Fruit fly (Drosophila melanogaster): ENCODE measurements around the gene Pect.

The Pect gene

DNA sequence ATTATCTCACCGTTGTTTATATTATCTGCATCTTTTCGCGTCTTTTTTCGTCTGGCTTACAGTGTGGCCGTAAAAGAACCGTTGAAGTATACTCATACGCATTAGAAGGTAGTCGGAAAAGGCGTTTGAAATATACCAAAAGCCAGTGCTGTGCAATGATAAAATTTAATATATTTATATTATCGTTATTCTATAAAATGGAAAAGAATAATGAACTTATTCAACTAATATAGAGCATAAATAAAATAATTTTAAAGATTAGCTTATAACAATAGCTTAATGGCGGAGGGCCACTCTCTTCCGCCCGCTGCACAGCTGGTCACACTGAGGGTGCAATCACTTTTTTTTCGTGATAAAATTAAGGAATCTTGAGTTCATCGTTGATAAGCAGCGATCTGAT is 11.7 kb upstream of the Pect start, which contains the start of the genes CG16974 and Edem2 (continued):
- TF ChIP-seq Dek (tag; optimal IDR thresholded peaks at IDR 0.05) (peak; percentile 74), repo (GFP tag; optimal IDR thresholded peaks at IDR 0.05) (no peak), CG7786 (GFP tag; optimal IDR thresholded peaks at IDR 0.05) (no peak), CG15479 (GFP tag; optimal IDR thresholded peaks at IDR 0.05) (no peak), Eip74EF (GFP tag; optimal IDR thresholded peaks at IDR 0.05) (no peak), CG17328 (GFP tag; IDR thresholded peaks at IDR 0.05) (peak; percentile 70), Usf (GFP tag; optimal IDR thresholded peaks at IDR 0.05) (peak; percentile 3), CG13624 (GFP tag; optimal IDR thresholded peaks at IDR 0.05) (no peak), amos (GFP tag; IDR thresholded peaks at IDR 0.05; ENCODE audit: partially characterized antibody) (no peak), dysf (GFP tag; IDR thresholded peaks at IDR 0.05) (peak; percentile 66; the same call in 1 of the 3 replicates), Chrac-16 (GFP tag; optimal IDR thresholded peaks at IDR 0.05) (peak; percentile 82), Lpt (GFP tag; optimal IDR thresholded peaks at IDR 0.05) (no peak), CG6689 (GFP tag; IDR thresholded peaks at IDR 0.05) (peak; percentile 79), sd (tag; optimal IDR thresholded peaks at IDR 0.05) (no peak), pita (GFP tag; optimal IDR thresholded peaks at IDR 0.05) (no peak), CG6175 (GFP tag; IDR thresholded peaks at IDR 0.05) (0 out of 3 replicates have a peak, but pooled peaks have one; percentile 31), PHDP (tag; optimal IDR thresholded peaks at IDR 0.05) (no peak), MESR4 (GFP tag; optimal IDR thresholded peaks at IDR 0.05) (peak; percentile 71), HHEX (GFP tag; optimal IDR thresholded peaks at IDR 0.05) (no peak), scrt (GFP tag; optimal IDR thresholded peaks at IDR 0.05) (no peak), ranshi (GFP tag; IDR thresholded peaks at IDR 0.05) (peak; percentile 73; the same call in 1 of the 2 replicates), CG1603 (tag; optimal IDR thresholded peaks at IDR 0.05) (no peak), Asciz (GFP tag; optimal IDR thresholded peaks at IDR 0.05) (no peak), Bdp1 (GFP tag; optimal IDR thresholded peaks at IDR 0.05) (peak; percentile 45), h (optimal IDR thresholded peaks at IDR 0.05) (no peak), CG7271 (tag; optimal IDR thresholded peaks at IDR 0.05) (peak; percentile 87), vvl (GFP tag; IDR thresholded peaks at IDR 0.05) (peak; percentile 86), Hr3 (GFP tag; optimal IDR thresholded peaks at IDR 0.05) (peak; percentile 78)

- TF ChIP-seq CG16779 (GFP tag; IDR thresholded peaks at IDR 0.05), result no peak
- no peak for TF ChIP-seq CG9437 (GFP tag; optimal IDR thresholded peaks at IDR 0.05)
- TF ChIP-seq CG13296 (GFP tag; optimal IDR thresholded peaks at IDR 0.05), result no peak
- peak; percentile 93 for TF ChIP-seq Ets65A (GFP tag)
- no peak for TF ChIP-seq CG11560 (tag; IDR thresholded peaks at IDR 0.05)
- TF ChIP-seq pum (GFP tag; optimal IDR thresholded peaks at IDR 0.05), result no peak
- TF ChIP-seq Dbx (GFP tag; IDR thresholded peaks at IDR 0.05), result 0 out of 3 replicates have a peak, but pooled peaks have one; percentile 13
- no peak for TF ChIP-seq B-H1 (GFP tag; IDR thresholded peaks at IDR 0.05)
- no peak for TF ChIP-seq CG6765 (GFP tag; optimal IDR thresholded peaks at IDR 0.05)
- TF ChIP-seq Med (GFP tag), result peak; percentile 65
These were observed 7.7 kb upstream of the Pect start for dm6 chr2L:13195822-13196221.

dm6 chr2L:13202960-13203436 is 564 bp upstream of the Pect start, which contains the start of gene CG16972:
TSS of gene CG16972 (minus strand) at chr2L:13203295.
- TF ChIP-seq corto (GFP tag; optimal IDR thresholded peaks at IDR 0.05), result no peak
- peak; percentile 40; the same call in 1 of the 3 replicates for TF ChIP-seq dysf (GFP tag; IDR thresholded peaks at IDR 0.05)
- TF ChIP-seq sob (GFP tag; IDR thresholded peaks at IDR 0.05), result no peak
- peak; percentile 40 for TF ChIP-seq CG12299 (tag; optimal IDR thresholded peaks at IDR 0.05)
- TF ChIP-seq CG4707 (GFP tag; optimal IDR thresholded peaks at IDR 0.05), result peak; percentile 89
- no peak for TF ChIP-seq Dbx (GFP tag; IDR thresholded peaks at IDR 0.05)
- TF ChIP-seq MESR4 (GFP tag; optimal IDR thresholded peaks at IDR 0.05), result peak; percentile 64
- TF ChIP-seq CG6689 (GFP tag; IDR thresholded peaks at IDR 0.05), result 0 out of 2 replicates have a peak, but pooled peaks have one; percentile 12
- peak; percentile 30 for TF ChIP-seq Elba2 (GFP tag; optimal IDR thresholded peaks at IDR 0.05)
- TF ChIP-seq ara (GFP tag; IDR thresholded peaks at IDR 0.05), result 0 out of 2 replicates have a peak, but pooled peaks have one; percentile 1
- no peak for TF ChIP-seq onecut (GFP tag; IDR thresholded peaks at IDR 0.05)
- TF ChIP-seq CG9437 (GFP tag; optimal IDR thresholded peaks at IDR 0.05), result peak; percentile 29
- no peak for TF ChIP-seq Six4 (GFP tag; optimal IDR thresholded peaks at IDR 0.05)
- TF ChIP-seq mld (GFP tag; IDR thresholded peaks at IDR 0.05; ENCODE audit: partially characterized antibody), result 0 out of 3 replicates have a peak, but pooled peaks have one; percentile 29
- peak; percentile 71 for TF ChIP-seq CG4617 (GFP tag; optimal IDR thresholded peaks at IDR 0.05; ENCODE audit: borderline replicate concordance)
- TF ChIP-seq psq (GFP tag; optimal IDR thresholded peaks at IDR 0.05), result no peak
- TF ChIP-seq CG30403 (GFP tag; optimal IDR thresholded peaks at IDR 0.05), result peak; percentile 50

All from whole organism, embryonic.